Worm (Caenorhabditis elegans) whole organism, midembryonic: Measurements from ENCODE around the gene olrn-1.

ENCODE experiments used
- T22C8.4 ChIP-seq: fragments of 200-800 bp; sonication (Bioruptor generic); IDR thresholded peaks from 2 replicates; pipeline ENCODE4 v1.3.6; 2022; ENCODE audit warnings: missing genetic modification characterization, missing compliant biosample characterization
- cog-1 ChIP-seq: sonication (generic microtip); optimal IDR thresholded peaks from 2 replicates; lab custom pipeline; 2016; ENCODE audit warnings: missing genetic modification characterization, missing compliant biosample characterization
- flt-1 ChIP-seq: fragments of 200-800 bp; sonication (Bioruptor generic); IDR thresholded peaks from 2 replicates; pipeline ENCODE4 v1.3.6; 2022; ENCODE audit warnings: missing genetic modification characterization, missing compliant biosample characterization
- klf-2 ChIP-seq: fragments of 200-800 bp; sonication (Bioruptor generic); conservative IDR thresholded peaks from 2 replicates; pipeline ENCODE4 v1.3.6; 2022; ENCODE audit warnings: missing genetic modification reagents, missing genetic modification characterization, missing compliant biosample characterization
- med-1 ChIP-seq: sonication (generic microtip); optimal IDR thresholded peaks from 2 replicates; lab custom pipeline; 2017; ENCODE audit warnings: missing genetic modification characterization, mild to moderate bottlenecking, missing compliant biosample characterization, antibody characterized with exemption, missing genetic modification reagents; ENCODE audit not compliant: insufficient read depth
- ref-1 ChIP-seq: fragments of 200-800 bp; sonication (Bioruptor generic); conservative IDR thresholded peaks from 2 replicates; pipeline ENCODE4 v1.3.6; 2022; ENCODE audit warnings: missing genetic modification reagents, missing genetic modification characterization, missing compliant biosample characterization
- tab-1 ChIP-seq: fragments of 200-800 bp; sonication (Bioruptor generic); IDR thresholded peaks from 2 replicates; pipeline ENCODE4 v1.3.6; 2022; ENCODE audit warnings: missing genetic modification characterization, missing compliant biosample characterization
- ztf-23 ChIP-seq: fragments of 200-800 bp; sonication (Bioruptor generic); IDR thresholded peaks from 2 replicates; pipeline ENCODE4 v1.3.6; 2022; ENCODE audit warnings: missing genetic modification reagents, missing genetic modification characterization, missing compliant biosample characterization
- ztf-29 ChIP-seq: fragments of 200-800 bp; sonication (Bioruptor generic); IDR thresholded peaks from 2 replicates; pipeline ENCODE4 v1.3.6; 2022; ENCODE audit warnings: missing genetic modification reagents, missing genetic modification characterization, missing compliant biosample characterization

olrn-1 gene

DNA sequence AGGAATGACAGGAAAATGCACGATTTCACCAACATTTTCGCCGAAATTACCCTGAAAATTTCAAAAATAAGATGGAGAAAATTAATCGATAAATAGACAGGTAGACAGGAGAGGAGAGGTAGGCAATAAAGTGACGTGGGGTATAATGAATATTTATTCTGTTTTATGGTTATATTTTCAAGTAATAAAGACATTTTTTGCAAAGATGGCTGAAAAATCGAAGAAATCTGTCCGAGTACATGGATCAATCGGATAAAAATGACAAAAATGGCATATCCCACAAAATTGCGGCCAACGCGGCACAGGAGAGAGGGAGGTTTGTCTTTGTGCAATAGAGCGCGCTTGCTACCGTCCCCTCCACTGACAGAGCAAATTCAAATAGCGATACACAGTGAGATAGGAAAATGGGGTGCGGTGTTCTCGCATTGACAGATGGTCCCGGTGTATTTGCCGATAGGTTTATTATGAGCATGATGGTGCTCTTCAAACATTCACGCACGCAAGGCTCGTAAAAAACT, 29.6 kb upstream of the olrn-1 start, which contains the start of gene zipt-7.2:
Gene zipt-7.2, minus strand, starts transcription at position 51 of the 518 bp plus-strand sequence.
- TF ChIP-seq flt-1 (GFP tag; lab: Robert Waterston, UW) (peak; percentile 54; the same call in 1 of the 2 replicates), ztf-29 (GFP tag; lab: Robert Waterston, UW) (no peak), cog-1 (tag; lab: Kevin White, UChicago) (peak; percentile 7), ztf-23 (GFP tag; lab: Robert Waterston, UW) (no peak), tab-1 (no peak)

DNA sequence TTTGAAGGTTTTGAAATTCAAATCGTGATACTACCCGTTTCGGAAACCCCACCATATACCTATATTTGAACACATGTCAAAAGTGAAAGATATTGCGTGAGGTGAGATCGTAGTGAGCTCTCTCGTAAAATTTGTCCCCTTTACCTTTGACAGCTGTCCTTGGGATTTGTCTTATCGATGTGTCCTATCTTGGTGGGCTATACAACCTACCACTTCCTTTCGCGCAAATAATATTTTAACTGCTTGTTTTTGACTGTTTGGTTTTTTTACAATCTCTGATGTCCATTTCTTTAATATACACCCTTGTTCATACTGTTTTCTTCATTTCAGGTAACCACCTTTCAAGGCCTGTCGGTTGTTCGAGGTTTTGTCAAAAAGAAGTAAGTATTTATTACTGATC, 27.8 kb upstream of the olrn-1 start, which contains the start of gene eat-20:
Gene eat-20, plus strand, starts transcription at position 331 of the 400 bp plus-strand sequence.
- TF ChIP-seq T22C8.4 (GFP tag; lab: Robert Waterston, UW) = no peak
- no peak for TF ChIP-seq klf-2 (GFP tag; lab: Robert Waterston, UW)
- TF ChIP-seq flt-1 (GFP tag; lab: Robert Waterston, UW) = no peak
- TF ChIP-seq ztf-29 (GFP tag; lab: Robert Waterston, UW) = no peak
- TF ChIP-seq tab-1 = no peak
- TF ChIP-seq med-1 (GFP tag; lab: Kevin White, UChicago) = no peak
- no peak for TF ChIP-seq ztf-23 (GFP tag; lab: Robert Waterston, UW)
- TF ChIP-seq ref-1 (GFP tag; lab: Robert Waterston, UW) = no peak
- TF ChIP-seq cog-1 (tag; lab: Kevin White, UChicago) = no peak

DNA sequence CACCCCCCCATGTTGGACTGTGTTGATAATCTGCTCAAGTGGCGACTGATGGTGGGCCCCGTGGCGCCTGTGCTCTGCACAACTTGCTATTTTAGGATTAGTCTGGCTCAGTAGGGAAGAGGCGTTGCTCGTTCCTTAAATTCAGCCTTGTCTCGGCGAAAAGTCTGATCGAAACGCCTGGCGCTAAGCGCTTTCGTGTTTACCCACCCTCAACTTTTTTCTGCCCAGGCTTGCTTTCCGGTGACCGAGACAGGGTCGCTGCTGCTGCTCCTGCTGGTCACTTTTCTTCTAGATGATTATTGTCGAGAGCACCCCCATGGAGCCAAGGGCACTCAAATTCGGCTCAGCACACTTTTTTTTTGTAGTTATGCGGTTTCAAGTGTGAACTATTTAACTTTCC, 22.9 kb upstream of the olrn-1 start:
- TF ChIP-seq ztf-29 (GFP tag; lab: Robert Waterston, UW) (no peak), tab-1 (peak; percentile 49; the same call in 1 of the 2 replicates), cog-1 (tag; lab: Kevin White, UChicago) (no peak), ref-1 (GFP tag; lab: Robert Waterston, UW) (peak; percentile 45; the same call in 1 of the 2 replicates), klf-2 (GFP tag; lab: Robert Waterston, UW) (no peak), ztf-23 (GFP tag; lab: Robert Waterston, UW) (no peak), T22C8.4 (GFP tag; lab: Robert Waterston, UW) (no peak), med-1 (GFP tag; lab: Kevin White, UChicago) (no peak)

DNA sequence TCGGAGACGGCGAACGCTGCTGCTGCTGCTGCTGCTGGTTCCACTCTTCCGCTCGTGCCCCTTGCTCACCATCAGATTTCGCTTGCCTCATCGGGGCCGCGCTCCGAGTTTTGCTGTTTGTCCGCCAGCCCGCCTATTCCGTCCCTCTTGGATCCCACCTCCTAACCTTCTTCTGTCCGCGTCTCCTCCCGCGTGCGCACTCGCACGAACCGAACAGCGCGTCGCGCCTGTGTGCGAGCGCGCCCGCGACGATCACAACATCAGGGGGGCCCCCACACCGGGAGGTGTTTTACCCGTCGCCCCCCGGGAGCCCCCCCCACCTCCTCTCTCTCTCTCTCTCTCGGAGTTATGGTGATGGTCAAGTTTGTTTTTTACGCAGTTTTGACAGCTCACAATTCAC, 21.7 kb upstream of the olrn-1 start:
- TF ChIP-seq T22C8.4 (GFP tag; lab: Robert Waterston, UW) (no peak), klf-2 (GFP tag; lab: Robert Waterston, UW) (no peak), flt-1 (GFP tag; lab: Robert Waterston, UW) (no peak), tab-1 (no peak), ztf-23 (GFP tag; lab: Robert Waterston, UW) (no peak), cog-1 (tag; lab: Kevin White, UChicago) (no peak), ref-1 (GFP tag; lab: Robert Waterston, UW) (no peak), ztf-29 (GFP tag; lab: Robert Waterston, UW) (no peak)

DNA sequence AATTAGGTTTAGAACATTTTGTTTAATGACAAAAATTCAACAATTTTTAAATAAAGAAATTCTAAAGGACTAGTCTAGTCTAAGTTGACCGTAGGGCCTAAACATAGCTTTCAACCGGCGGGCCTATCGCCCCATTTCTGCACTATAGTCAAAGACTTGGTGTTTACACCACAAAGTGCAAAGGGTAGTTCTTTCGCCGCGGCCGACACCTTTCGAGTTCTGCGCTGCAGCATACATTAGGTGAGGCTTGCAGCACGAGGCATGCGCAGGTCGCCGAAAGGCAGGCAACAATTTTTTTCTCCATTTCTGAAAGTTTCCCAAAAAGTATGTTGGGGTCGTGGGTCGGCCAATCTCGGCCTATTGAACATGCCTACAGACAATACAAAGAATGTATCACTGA, 9.0 kb upstream of the olrn-1 start:
- TF ChIP-seq klf-2 (GFP tag; lab: Robert Waterston, UW) = no peak
- TF ChIP-seq ztf-23 (GFP tag; lab: Robert Waterston, UW) = no peak

DNA sequence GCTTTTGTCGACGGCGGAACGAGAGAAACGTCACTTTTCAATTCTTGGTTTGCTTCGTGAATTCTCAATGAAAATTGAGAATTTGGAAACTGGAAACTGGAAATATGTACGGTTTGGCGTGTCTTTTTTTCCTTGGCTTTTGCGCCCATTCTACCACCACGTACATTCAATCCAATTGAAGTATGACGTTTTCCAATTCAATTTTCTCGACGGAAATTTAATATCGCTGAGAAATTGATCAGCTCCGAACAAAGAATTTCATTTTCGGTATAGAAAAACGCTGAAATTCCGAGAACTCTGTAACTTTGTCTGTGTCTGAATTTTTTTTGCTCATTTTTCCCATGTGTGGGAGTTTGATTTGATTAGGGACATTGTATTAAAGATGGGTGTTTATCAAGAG, 4.2 kb upstream of the olrn-1 start:
- TF ChIP-seq ref-1 (GFP tag; lab: Robert Waterston, UW) (no peak), med-1 (GFP tag; lab: Kevin White, UChicago) (no peak), klf-2 (GFP tag; lab: Robert Waterston, UW) (no peak), cog-1 (tag; lab: Kevin White, UChicago) (no peak), T22C8.4 (GFP tag; lab: Robert Waterston, UW) (no peak), tab-1 (no peak), ztf-29 (GFP tag; lab: Robert Waterston, UW) (no peak), ztf-23 (GFP tag; lab: Robert Waterston, UW) (no peak), flt-1 (GFP tag; lab: Robert Waterston, UW) (no peak)

DNA sequence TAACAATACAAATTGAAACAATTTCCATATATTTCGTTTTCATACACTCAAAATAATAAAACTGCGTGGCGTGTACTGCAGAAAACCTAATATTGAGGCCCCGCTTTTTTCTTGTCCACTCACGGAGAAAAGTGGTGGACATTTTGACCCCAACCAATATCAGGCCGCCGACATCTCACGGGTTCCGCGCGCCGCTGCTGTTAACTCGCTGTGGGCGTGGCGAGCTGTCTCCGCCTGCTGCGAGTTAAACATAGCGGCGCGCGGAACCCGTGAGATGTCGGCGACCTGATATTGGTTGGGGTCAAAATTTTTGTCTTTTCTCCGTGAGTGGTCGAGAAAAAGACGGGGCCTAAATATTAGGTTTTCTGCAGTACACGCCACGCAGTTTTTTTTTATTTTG, 3.6 kb upstream of the olrn-1 start:
- 0 out of 2 replicates have a peak, but pooled peaks have one; percentile 23 for TF ChIP-seq flt-1 (GFP tag; lab: Robert Waterston, UW)

DNA sequence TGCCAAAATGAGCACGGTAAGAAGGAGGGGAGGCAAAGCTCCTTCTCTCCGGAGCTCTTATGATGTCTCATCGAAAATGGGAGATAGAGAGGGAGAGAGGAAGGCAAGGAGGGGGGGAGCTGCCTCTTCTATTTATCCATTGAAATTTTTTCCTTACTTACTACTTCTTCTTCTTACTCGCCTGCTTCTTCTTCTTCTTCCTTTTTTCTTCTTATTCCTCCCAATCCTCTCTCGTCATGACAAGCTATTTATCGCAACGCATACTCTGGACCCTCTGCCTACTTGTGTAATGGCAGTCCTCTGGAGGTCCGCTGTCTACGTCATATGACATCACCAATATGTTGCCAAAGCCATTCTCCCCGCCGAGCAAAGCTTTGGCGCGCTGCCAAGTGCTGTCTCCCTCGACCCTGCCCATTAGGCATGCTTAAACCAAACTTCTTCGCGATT, 2.2 kb upstream of the olrn-1 start:
- TF ChIP-seq klf-2 (GFP tag; lab: Robert Waterston, UW) = no peak
- peak; percentile 13; the same call in 1 of the 2 replicates for TF ChIP-seq ztf-29 (GFP tag; lab: Robert Waterston, UW)

DNA sequence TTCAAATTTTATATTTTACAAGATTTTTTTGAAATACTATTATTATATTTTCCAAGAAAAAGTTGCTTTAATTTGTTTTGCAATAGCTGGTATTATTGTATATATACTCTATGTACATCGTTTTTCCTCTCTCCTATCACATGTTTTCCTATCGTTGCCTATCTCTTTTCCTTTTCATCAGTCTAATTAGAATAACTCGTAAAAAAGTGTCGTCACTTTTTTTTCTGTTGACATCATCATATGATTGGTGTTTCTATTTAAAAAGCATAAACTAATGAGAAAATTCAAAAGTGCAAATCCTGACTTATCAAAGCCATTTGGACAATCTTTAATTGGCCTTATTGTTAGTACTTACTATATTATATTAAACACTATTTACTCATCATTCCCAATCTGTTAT, 1.4 kb upstream of the olrn-1 start:
- TF ChIP-seq klf-2 (GFP tag; lab: Robert Waterston, UW) = no peak
- TF ChIP-seq cog-1 (tag; lab: Kevin White, UChicago) = no peak
- no peak for TF ChIP-seq tab-1
- TF ChIP-seq ztf-23 (GFP tag; lab: Robert Waterston, UW) = no peak
- no peak for TF ChIP-seq ref-1 (GFP tag; lab: Robert Waterston, UW)
- no peak for TF ChIP-seq med-1 (GFP tag; lab: Kevin White, UChicago)
- no peak for TF ChIP-seq T22C8.4 (GFP tag; lab: Robert Waterston, UW)

DNA sequence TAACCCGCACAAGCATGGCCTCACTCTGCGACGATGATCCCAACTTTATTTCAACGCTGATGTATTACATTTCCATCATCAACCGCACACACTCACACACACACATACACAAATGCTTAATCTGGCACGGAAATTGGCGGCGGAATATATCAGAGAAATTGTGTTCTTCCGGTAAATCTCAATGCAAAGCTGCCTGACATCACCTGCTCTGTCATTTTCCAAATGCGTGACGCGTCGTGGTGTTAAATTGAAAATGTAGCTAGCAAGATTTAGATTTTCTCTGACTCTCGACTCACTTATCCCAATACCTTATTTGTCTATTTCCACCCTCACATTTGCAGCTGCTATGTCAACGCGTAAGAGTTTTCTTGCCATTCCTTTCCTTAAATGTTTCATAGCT, 1.8 kb downstream of the olrn-1 start:
- no peak for TF ChIP-seq klf-2 (GFP tag; lab: Robert Waterston, UW)
- no peak for TF ChIP-seq ztf-23 (GFP tag; lab: Robert Waterston, UW)
- no peak for TF ChIP-seq med-1 (GFP tag; lab: Kevin White, UChicago)
- no peak for TF ChIP-seq tab-1
- TF ChIP-seq ref-1 (GFP tag; lab: Robert Waterston, UW) = no peak
- TF ChIP-seq ztf-29 (GFP tag; lab: Robert Waterston, UW) = no peak
- no peak for TF ChIP-seq cog-1 (tag; lab: Kevin White, UChicago)
- no peak for TF ChIP-seq T22C8.4 (GFP tag; lab: Robert Waterston, UW)
- TF ChIP-seq flt-1 (GFP tag; lab: Robert Waterston, UW) = no peak
